Fruit fly (Drosophila melanogaster) whole organism, prepupa: ENCODE measurements around the gene eRF1.

Experiments
- CG10631 ChIP-seq: fragments of 200-800 bp; sonication (Bioruptor generic); optimal IDR thresholded peaks from 2 replicates; lab custom pipeline; 2016; ENCODE audit warnings: missing biosample characterization, missing genetic modification characterization
- CG10669 ChIP-seq: fragments of 200-800 bp; sonication (Bioruptor generic); optimal IDR thresholded peaks from 3 replicates; lab custom pipeline; 2018; ENCODE audit warnings: missing biosample characterization, mild to moderate bottlenecking, missing genetic modification characterization, moderate library complexity
- CG11294 ChIP-seq: fragments of 200-800 bp; sonication (Bioruptor generic); IDR thresholded peaks from 2 replicates; pipeline ENCODE4 v1.3.6; 2022; ENCODE audit warnings: missing biosample characterization, missing genetic modification characterization
- CG16779 ChIP-seq: fragments of 200-800 bp; sonication (Bioruptor generic); optimal IDR thresholded peaks from 3 replicates; lab custom pipeline; 2017; ENCODE audit warnings: missing biosample characterization, mild to moderate bottlenecking, missing genetic modification characterization
- CG3032 ChIP-seq: fragments of 200-800 bp; optimal IDR thresholded peaks from 2 replicates; lab custom pipeline; 2019; ENCODE audit warnings: missing biosample characterization, mild to moderate bottlenecking, missing genetic modification characterization, moderate library complexity
- CG32006 ChIP-seq: fragments of 200-800 bp; sonication (Bioruptor generic); optimal IDR thresholded peaks from 3 replicates; lab custom pipeline; 2017; ENCODE audit warnings: missing biosample characterization, mild to moderate bottlenecking, missing genetic modification characterization
- CG34406 ChIP-seq: fragments of 200-800 bp; sonication (Bioruptor generic); optimal IDR thresholded peaks from 3 replicates; lab custom pipeline; 2016; ENCODE audit warnings: missing biosample characterization, missing genetic modification characterization
- CG3919 ChIP-seq: fragments of 200-800 bp; sonication (Bioruptor generic); optimal IDR thresholded peaks from 3 replicates; lab custom pipeline; 2016; ENCODE audit warnings: missing biosample characterization, missing genetic modification characterization
- CG6163 ChIP-seq: fragments of 200-800 bp; sonication (Bioruptor generic); IDR thresholded peaks from 3 replicates; pipeline ENCODE4 v1.3.6; 2022; ENCODE audit warnings: missing biosample characterization, missing genetic modification characterization
- CG6276 ChIP-seq: fragments of 200-800 bp; sonication (Bioruptor generic); optimal IDR thresholded peaks from 2 replicates; lab custom pipeline; 2017; ENCODE audit warnings: missing biosample characterization, mild to moderate bottlenecking, missing genetic modification characterization
- CG6792 ChIP-seq: fragments of 200-800 bp; sonication (Bioruptor generic); optimal IDR thresholded peaks from 3 replicates; lab custom pipeline; 2016; ENCODE audit warnings: missing biosample characterization, missing genetic modification characterization
- CG6808 ChIP-seq: fragments of 200-800 bp; sonication (Bioruptor generic); optimal IDR thresholded peaks from 3 replicates; lab custom pipeline; 2017; ENCODE audit warnings: missing biosample characterization, missing genetic modification characterization, mild to moderate bottlenecking, moderate library complexity, missing genetic modification reagents
- CG6854 ChIP-seq: fragments of 200-800 bp; sonication (Bioruptor generic); optimal IDR thresholded peaks from 2 replicates; lab custom pipeline; 2017; ENCODE audit warnings: missing biosample characterization, mild to moderate bottlenecking, missing genetic modification characterization
- CG7368 ChIP-seq: fragments of 200-800 bp; sonication (Bioruptor generic); optimal IDR thresholded peaks from 3 replicates; lab custom pipeline; 2016; ENCODE audit warnings: missing biosample characterization, missing genetic modification characterization
- CG8632 ChIP-seq: fragments of 200-800 bp; sonication (Bioruptor generic); optimal IDR thresholded peaks from 3 replicates; lab custom pipeline; 2016; ENCODE audit warnings: missing biosample characterization, missing genetic modification characterization
- Eip75B ChIP-seq: fragments of 200-800 bp; sonication (Bioruptor generic); optimal IDR thresholded peaks from 3 replicates; lab custom pipeline; 2016; ENCODE audit warnings: missing biosample characterization, missing genetic modification characterization
- Eip78C ChIP-seq: fragments of 200-800 bp; sonication (Bioruptor generic); peaks from one replicate; lab custom pipeline; 2016; ENCODE audit warnings: missing biosample characterization, missing genetic modification characterization
- Eip93F ChIP-seq: fragments of 200-800 bp; sonication (Bioruptor generic); optimal IDR thresholded peaks from 2 replicates; lab custom pipeline; 2016; ENCODE audit warnings: missing biosample characterization, mild to moderate bottlenecking, missing genetic modification characterization
- Gug ChIP-seq: fragments of 200-800 bp; sonication (Bioruptor generic); IDR thresholded peaks from 2 replicates; pipeline ENCODE4 v1.3.6; 2022; ENCODE audit warnings: missing biosample characterization, missing genetic modification characterization
- Hr38 ChIP-seq: sonication (Bioruptor generic); optimal IDR thresholded peaks from 2 replicates; lab custom pipeline; 2016; ENCODE audit warnings: missing biosample characterization, missing genetic modification characterization
- Hr39 ChIP-seq: fragments of 200-800 bp; sonication (Bioruptor generic); optimal IDR thresholded peaks from 2 replicates; lab custom pipeline; 2016; ENCODE audit warnings: missing biosample characterization, missing genetic modification characterization
- Hr4 ChIP-seq: fragments of 200-800 bp; sonication (Bioruptor generic); optimal IDR thresholded peaks from 3 replicates; lab custom pipeline; 2016; ENCODE audit warnings: missing biosample characterization, missing genetic modification characterization
- Met ChIP-seq: fragments of 200-800 bp; sonication (Bioruptor generic); optimal IDR thresholded peaks from 3 replicates; lab custom pipeline; 2016; ENCODE audit warnings: missing biosample characterization, missing genetic modification characterization
- OdsH ChIP-seq: fragments of 200-800 bp; sonication (Bioruptor generic); optimal IDR thresholded peaks from 3 replicates; lab custom pipeline; 2016; ENCODE audit warnings: missing biosample characterization, missing genetic modification characterization
- Sox14 ChIP-seq: fragments of 200-800 bp; sonication (Bioruptor generic); optimal IDR thresholded peaks from 3 replicates; lab custom pipeline; 2016; ENCODE audit warnings: missing biosample characterization, missing genetic modification characterization
- achi ChIP-seq: fragments of 200-800 bp; sonication (Bioruptor generic); optimal IDR thresholded peaks from 3 replicates; lab custom pipeline; 2016; ENCODE audit warnings: missing biosample characterization, missing genetic modification characterization
- acj6 ChIP-seq: fragments of 200-800 bp; sonication (Bioruptor generic); optimal IDR thresholded peaks from 3 replicates; lab custom pipeline; 2016; ENCODE audit warnings: missing biosample characterization, missing genetic modification characterization
- cyc ChIP-seq: fragments of 200-800 bp; sonication (Bioruptor generic); optimal IDR thresholded peaks from 3 replicates; lab custom pipeline; 2016; ENCODE audit warnings: missing biosample characterization, missing genetic modification characterization
- dsx ChIP-seq: fragments of 200-800 bp; optimal IDR thresholded peaks from 3 replicates; lab custom pipeline; 2019; ENCODE audit warnings: missing biosample characterization, mild to moderate bottlenecking, missing genetic modification characterization, moderate library complexity; ENCODE audit not compliant: poor library complexity, severe bottlenecking
- eg ChIP-seq: fragments of 200-800 bp; sonication (Bioruptor generic); IDR thresholded peaks from 3 replicates; pipeline ENCODE4 v1.3.6; 2022; ENCODE audit warnings: missing biosample characterization, missing genetic modification characterization
- esn ChIP-seq: fragments of 200-800 bp; sonication (Bioruptor generic); optimal IDR thresholded peaks from 2 replicates; lab custom pipeline; 2016; ENCODE audit warnings: missing biosample characterization, mild to moderate bottlenecking, missing genetic modification characterization, moderate library complexity
- fd59A ChIP-seq: fragments of 200-800 bp; sonication (Bioruptor generic); optimal IDR thresholded peaks from 2 replicates; lab custom pipeline; 2017; ENCODE audit warnings: missing biosample characterization, mild to moderate bottlenecking, missing genetic modification characterization, missing genetic modification reagents
- fd85E ChIP-seq: fragments of 200-800 bp; sonication (Bioruptor generic); optimal IDR thresholded peaks from 3 replicates; lab custom pipeline; 2016; ENCODE audit warnings: missing biosample characterization, missing genetic modification characterization
- fkh ChIP-seq: fragments of 200-800 bp; sonication (Bioruptor generic); optimal IDR thresholded peaks from 3 replicates; lab custom pipeline; 2017; ENCODE audit warnings: missing biosample characterization, mild to moderate bottlenecking, missing genetic modification characterization, moderate library complexity
- pdm3 ChIP-seq: fragments of 200-800 bp; sonication (Bioruptor generic); optimal IDR thresholded peaks from 3 replicates; lab custom pipeline; 2016; ENCODE audit warnings: missing biosample characterization, missing genetic modification characterization
- spab ChIP-seq: fragments of 200-800 bp; sonication (Bioruptor generic); optimal IDR thresholded peaks from 2 replicates; lab custom pipeline; 2017; ENCODE audit warnings: missing biosample characterization, mild to moderate bottlenecking, missing genetic modification characterization, missing genetic modification reagents
- ss ChIP-seq, 2 experiments: fragments of 200-800 bp; sonication (Bioruptor generic); optimal IDR thresholded peaks; 2 replicates in 1 of 2; 3 replicates in 1 of 2; lab custom pipeline; 2017 to 2018; ENCODE audit warnings: mild to moderate bottlenecking in 2 of 2, missing biosample characterization in 2 of 2, missing genetic modification characterization in 2 of 2, moderate library complexity in 1 of 2
- svp ChIP-seq: fragments of 200-800 bp; sonication (Bioruptor generic); peaks from one replicate; lab custom pipeline; 2016; ENCODE audit warnings: missing biosample characterization, missing genetic modification characterization
- topi ChIP-seq: fragments of 200-800 bp; sonication (Bioruptor generic); optimal IDR thresholded peaks from 3 replicates; lab custom pipeline; 2016; ENCODE audit warnings: missing biosample characterization, missing genetic modification characterization

Gene eRF1

dm6 chr3L:20302081-20302630 is 46.0 kb upstream of the eRF1 start, which contains the start of gene Pex23 (continued):
- no peak for TF ChIP-seq dsx (GFP tag; lab: Kevin White, UChicago)
- TF ChIP-seq pdm3 (GFP tag; lab: Kevin White, UChicago): peak; percentile 82
- TF ChIP-seq spab (GFP tag; lab: Kevin White, UChicago): no peak
- TF ChIP-seq Sox14 (GFP tag; lab: Kevin White, UChicago): no peak
- peak; percentile 9 for TF ChIP-seq Eip93F (GFP tag; lab: Kevin White, UChicago)
- TF ChIP-seq Gug (GFP tag; lab: Robert Waterston, UW): peak; percentile 70; the same call in 1 of the 2 replicates
- TF ChIP-seq CG11294 (GFP tag; lab: Robert Waterston, UW): peak; percentile 58; the same call in 1 of the 2 replicates
- peak; percentile 81 for TF ChIP-seq Hr39
- no peak for TF ChIP-seq acj6 (GFP tag; lab: Kevin White, UChicago)
- peak; percentile 59 for TF ChIP-seq CG8632 (GFP tag; lab: Kevin White, UChicago)
- TF ChIP-seq svp: no peak
- TF ChIP-seq CG10631 (GFP tag; lab: Kevin White, UChicago): peak; percentile 83
- TF ChIP-seq Hr38 (GFP tag; lab: Kevin White, UChicago): no peak
- no peak for TF ChIP-seq CG34406 (GFP tag; lab: Kevin White, UChicago)
- no peak for TF ChIP-seq CG6854 (GFP tag; lab: Kevin White, UChicago)
- TF ChIP-seq fkh (GFP tag; lab: Kevin White, UChicago): no peak
- peak; percentile 74 for TF ChIP-seq topi (GFP tag; lab: Kevin White, UChicago)
- TF ChIP-seq CG6163 (GFP tag; lab: Robert Waterston, UW): peak; percentile 76
- no peak for TF ChIP-seq ss (GFP tag; optimal IDR thresholded peaks at IDR 0.05; lab: Kevin White, UChicago)
- no peak for TF ChIP-seq Met (GFP tag; lab: Kevin White, UChicago)
- no peak for TF ChIP-seq CG16779 (tag; lab: Kevin White, UChicago)
- TF ChIP-seq cyc (GFP tag; lab: Kevin White, UChicago): peak; percentile 82
- no peak for TF ChIP-seq Hr4 (GFP tag; lab: Kevin White, UChicago)
- peak; percentile 72 for TF ChIP-seq CG3919 (GFP tag; lab: Kevin White, UChicago)
- TF ChIP-seq, all 60 proteins: peak for 30

DNA sequence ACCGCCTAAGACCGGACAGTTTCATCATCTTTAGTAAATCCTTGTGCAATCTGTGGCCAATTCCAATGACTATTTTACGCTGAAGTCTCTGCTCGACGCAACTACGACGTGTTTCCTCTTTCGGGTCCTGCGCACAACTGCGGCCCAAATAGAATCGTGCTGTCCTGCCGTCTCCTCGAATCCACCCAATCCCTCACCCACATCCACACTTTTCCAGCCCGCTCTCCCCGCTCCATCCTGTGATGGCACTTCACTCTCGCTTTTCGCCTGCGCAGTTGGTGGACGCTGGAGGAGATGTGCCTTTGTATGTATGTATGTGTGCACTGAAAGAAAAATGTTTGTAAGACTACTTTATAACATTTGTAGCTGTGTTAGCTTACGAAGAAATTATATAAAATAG is 42.0 kb upstream of the eRF1 start, which contains the start of gene CG32225:
Gene CG32225 (minus strand): TSS at position 142 of the 400 bp plus-strand sequence.
- TF ChIP-seq svp (no peak), CG11294 (GFP tag; lab: Robert Waterston, UW) (no peak), OdsH (no peak), CG6792 (GFP tag; lab: Kevin White, UChicago) (no peak), Eip78C (GFP tag; lab: Kevin White, UChicago) (peak; percentile 47), fd85E (GFP tag; lab: Kevin White, UChicago) (no peak), esn (GFP tag; lab: Kevin White, UChicago) (no peak), eg (GFP tag; lab: Robert Waterston, UW) (no peak; the same call in 2 of the 3 replicates), CG10669 (GFP tag; lab: Kevin White, UChicago) (no peak), CG32006 (GFP tag; lab: Kevin White, UChicago) (no peak), Hr39 (no peak), Met (GFP tag; lab: Kevin White, UChicago) (no peak), Hr4 (GFP tag; lab: Kevin White, UChicago) (peak; percentile 6), achi (GFP tag; lab: Kevin White, UChicago) (no peak), fd59A (GFP tag; lab: Kevin White, UChicago) (no peak), CG3032 (tag; lab: Kevin White, UChicago) (no peak), CG34406 (GFP tag; lab: Kevin White, UChicago) (no peak), CG6808 (GFP tag; lab: Kevin White, UChicago) (no peak), spab (GFP tag; lab: Kevin White, UChicago) (no peak), CG7368 (GFP tag; lab: Kevin White, UChicago) (peak; percentile 31), fkh (GFP tag; lab: Kevin White, UChicago) (no peak), Eip75B (GFP tag; lab: Kevin White, UChicago) (no peak), CG6276 (GFP tag; lab: Kevin White, UChicago) (no peak)
